Fruit fly (Drosophila melanogaster) whole organism, adult: Measurements from ENCODE around the gene CG32024.
A peak's percentile ranks its signal among the peaks of the same experiment; 100 is the strongest.

Source experiments
- CG11617 ChIP-seq: fragments of 200-800 bp; sonication (Bioruptor generic); optimal IDR thresholded peaks from 2 replicates; lab custom pipeline; 2017; ENCODE audit warnings: mild to moderate bottlenecking, missing biosample characterization, missing genetic modification reagents, missing genetic modification characterization
- CG12768 ChIP-seq: fragments of 200-800 bp; sonication (Bioruptor generic); optimal IDR thresholded peaks from 2 replicates; lab custom pipeline; 2017; ENCODE audit warnings: missing biosample characterization, missing genetic modification characterization, mild to moderate bottlenecking, moderate library complexity, missing genetic modification reagents
- CG14711 ChIP-seq: fragments of 200-800 bp; sonication (Bioruptor generic); optimal IDR thresholded peaks from 2 replicates; lab custom pipeline; 2018; ENCODE audit warnings: missing biosample characterization, mild to moderate bottlenecking, missing genetic modification characterization, moderate library complexity
- CG1620 ChIP-seq: fragments of 200-800 bp; sonication (Bioruptor generic); optimal IDR thresholded peaks from 2 replicates; lab custom pipeline; 2016; ENCODE audit warnings: missing biosample characterization, missing genetic modification characterization
- CG33017 ChIP-seq: fragments of 200-800 bp; sonication (Bioruptor generic); optimal IDR thresholded peaks from 2 replicates; lab custom pipeline; 2018; ENCODE audit warnings: missing biosample characterization, mild to moderate bottlenecking, missing genetic modification characterization, moderate library complexity
- CG5204 ChIP-seq: fragments of 200-800 bp; sonication (Bioruptor generic); optimal IDR thresholded peaks from 2 replicates; lab custom pipeline; 2016; ENCODE audit warnings: missing biosample characterization, missing genetic modification characterization
- CG7045 ChIP-seq: fragments of 200-800 bp; sonication (Bioruptor generic); optimal IDR thresholded peaks from 2 replicates; lab custom pipeline; 2017; ENCODE audit warnings: missing biosample characterization, mild to moderate bottlenecking, missing genetic modification characterization
- CG7101 ChIP-seq: fragments of 200-800 bp; sonication (Bioruptor generic); optimal IDR thresholded peaks from 2 replicates; lab custom pipeline; 2018; ENCODE audit warnings: missing biosample characterization, mild to moderate bottlenecking, missing genetic modification characterization, moderate library complexity
- Clk ChIP-seq: fragments of 200-800 bp; sonication (Bioruptor generic); optimal IDR thresholded peaks from 2 replicates; lab custom pipeline; 2017; ENCODE audit warnings: missing biosample characterization, missing genetic modification characterization
- Crg-1 ChIP-seq: fragments of 200-800 bp; sonication (Bioruptor generic); optimal IDR thresholded peaks from 2 replicates; lab custom pipeline; 2016; ENCODE audit warnings: missing biosample characterization, missing genetic modification characterization
- Hr96 ChIP-seq: fragments of 200-800 bp; sonication (Bioruptor generic); optimal IDR thresholded peaks from 2 replicates; lab custom pipeline; 2016; ENCODE audit warnings: missing biosample characterization, missing genetic modification characterization
- Mnt ChIP-seq: fragments of 200-800 bp; sonication (Bioruptor generic); optimal IDR thresholded peaks from 2 replicates; lab custom pipeline; 2016; ENCODE audit warnings: missing biosample characterization, mild to moderate bottlenecking, missing genetic modification characterization
- bab1 ChIP-seq: fragments of 200-800 bp; sonication (Bioruptor generic); optimal IDR thresholded peaks from 3 replicates; lab custom pipeline; 2019; ENCODE audit warnings: missing biosample characterization, mild to moderate bottlenecking, missing genetic modification characterization, moderate library complexity
- cic ChIP-seq: fragments of 200-800 bp; sonication (Bioruptor generic); optimal IDR thresholded peaks from 2 replicates; lab custom pipeline; 2017; ENCODE audit warnings: missing biosample characterization, mild to moderate bottlenecking, missing genetic modification characterization, moderate library complexity
- cnc ChIP-seq, 2 experiments: fragments of >200 bp; optimal IDR thresholded peaks; 2 replicates each; lab custom pipeline; 2017
- kay ChIP-seq: fragments of 200-800 bp; sonication (Bioruptor generic); peaks from one replicate; lab custom pipeline; 2016; ENCODE audit warnings: missing biosample characterization, missing genetic modification characterization, borderline replicate concordance
- ovo ChIP-seq: fragments of 200-800 bp; sonication (Bioruptor generic); optimal IDR thresholded peaks from 2 replicates; lab custom pipeline; 2016; ENCODE audit warnings: missing biosample characterization, missing genetic modification characterization
- pad ChIP-seq: fragments of 200-800 bp; sonication (Bioruptor generic); optimal IDR thresholded peaks from 3 replicates; lab custom pipeline; 2017; ENCODE audit warnings: missing biosample characterization, missing genetic modification characterization, mild to moderate bottlenecking, moderate library complexity, missing genetic modification reagents
- tj ChIP-seq: fragments of 200-800 bp; sonication (Bioruptor generic); optimal IDR thresholded peaks from 3 replicates; lab custom pipeline; 2017; ENCODE audit warnings: missing biosample characterization, mild to moderate bottlenecking, missing genetic modification characterization, moderate library complexity
- toe ChIP-seq: fragments of 200-800 bp; sonication (Bioruptor generic); optimal IDR thresholded peaks from 2 replicates; lab custom pipeline; 2016; ENCODE audit warnings: missing biosample characterization, missing genetic modification characterization

CG32024 gene

dm6 chr3L:8798539-8798938 lies 8.9 kb upstream of the CG32024 start:
- TF ChIP-seq CG5204 (GFP tag; lab: Kevin White, UChicago) (no peak), bab1 (GFP tag; lab: Kevin White, UChicago) (peak; percentile 3), toe (GFP tag; lab: Kevin White, UChicago) (no peak), CG1620 (GFP tag; lab: Kevin White, UChicago) (no peak), Hr96 (GFP tag; lab: Kevin White, UChicago) (no peak), CG7101 (no peak), cnc (optimal IDR thresholded peaks at IDR 0.05; lab: Kevin White, UChicago) (no peak), CG7045 (no peak), Mnt (GFP tag; lab: Kevin White, UChicago) (no peak), kay (GFP tag; lab: Kevin White, UChicago) (peak; percentile 92), Crg-1 (no peak), Clk (no peak)

- TF ChIP-seq cic (GFP tag; lab: Kevin White, UChicago) (no peak), Clk (no peak), ovo (GFP tag; lab: Kevin White, UChicago) (no peak), CG7045 (no peak), CG14711 (no peak), CG11617 (GFP tag; lab: Kevin White, UChicago) (no peak), Crg-1 (no peak), toe (GFP tag; lab: Kevin White, UChicago) (no peak), CG12768 (no peak), cnc (optimal IDR thresholded peaks at IDR 0.05; lab: Kevin White, UChicago) (no peak), CG1620 (GFP tag; lab: Kevin White, UChicago) (no peak), bab1 (GFP tag; lab: Kevin White, UChicago) (no peak), CG33017 (tag; lab: Kevin White, UChicago) (no peak), pad (no peak), kay (GFP tag; lab: Kevin White, UChicago) (no peak), CG7101 (no peak), CG5204 (GFP tag; lab: Kevin White, UChicago) (no peak)
These were observed 7.0 kb upstream of the CG32024 start, which contains the start of gene CG13310 for dm6 chr3L:8800432-8800831. Gene CG13310 (minus strand): TSS chr3L:8800532.

dm6 chr3L:8802064-8802463 lies 5.3 kb upstream of the CG32024 start, which contains the start of the genes CG13311 and CG34426:
Gene CG13311 (minus strand): TSS chr3L:8802164.
Gene CG34426 (plus strand): TSS chr3L:8802463.
- TF ChIP-seq cic (GFP tag; lab: Kevin White, UChicago) (peak; percentile 4), CG14711 (no peak)

- TF ChIP-seq kay (GFP tag; lab: Kevin White, UChicago) (peak; percentile 47), Mnt (GFP tag; lab: Kevin White, UChicago) (no peak)
These were observed 3.2 kb upstream of the CG32024 start, which contains the start of the genes CG32023 and CG34427 for dm6 chr3L:8804082-8804814. Gene CG32023 (minus strand): TSS chr3L:8804182. Gene CG34427 (plus strand): TSS chr3L:8804764.

dm6 chr3L:8808244-8808643 lies 843 bp downstream of the CG32024 start, which contains the start of gene CG13308:
Gene CG13308 (plus strand): TSS chr3L:8808544.
- TF ChIP-seq cic (GFP tag; lab: Kevin White, UChicago) (no peak), CG7101 (no peak), CG5204 (GFP tag; lab: Kevin White, UChicago) (no peak), toe (GFP tag; lab: Kevin White, UChicago) (no peak), bab1 (GFP tag; lab: Kevin White, UChicago) (no peak), CG12768 (no peak), CG33017 (tag; lab: Kevin White, UChicago) (no peak), ovo (GFP tag; lab: Kevin White, UChicago) (no peak), tj (GFP tag; lab: Kevin White, UChicago) (no peak), Clk (no peak)

dm6 chr3L:8810095-8810494 lies 2.7 kb downstream of the CG32024 start, which contains the start of gene CG13309:
Gene CG13309 (plus strand): TSS chr3L:8810395.
- TF ChIP-seq toe (GFP tag; lab: Kevin White, UChicago) (no peak), bab1 (GFP tag; lab: Kevin White, UChicago) (no peak), tj (GFP tag; lab: Kevin White, UChicago) (no peak), CG33017 (tag; lab: Kevin White, UChicago) (no peak)

- TF ChIP-seq toe (GFP tag; lab: Kevin White, UChicago) = peak; percentile 5
- TF ChIP-seq Clk = no peak
These were observed 6.1 kb downstream of the CG32024 start for dm6 chr3L:8813484-8813883.

- TF ChIP-seq CG7101 = no peak
- no peak for TF ChIP-seq toe (GFP tag; lab: Kevin White, UChicago)
- TF ChIP-seq kay (GFP tag; lab: Kevin White, UChicago) = no peak
- TF ChIP-seq Hr96 (GFP tag; lab: Kevin White, UChicago) = no peak
- no peak for TF ChIP-seq CG11617 (GFP tag; lab: Kevin White, UChicago)
- TF ChIP-seq CG14711 = no peak
- TF ChIP-seq cnc (optimal IDR thresholded peaks at IDR 0.05; lab: Kevin White, UChicago) = no peak
- no peak for TF ChIP-seq CG5204 (GFP tag; lab: Kevin White, UChicago)
- TF ChIP-seq bab1 (GFP tag; lab: Kevin White, UChicago) = no peak
- no peak for TF ChIP-seq Clk
- no peak for TF ChIP-seq Mnt (GFP tag; lab: Kevin White, UChicago)
- no peak for TF ChIP-seq ovo (GFP tag; lab: Kevin White, UChicago)
These were observed 12.0 kb downstream of the CG32024 start for dm6 chr3L:8819441-8819840.
